Worm (Caenorhabditis elegans) whole organism, early embryonic: ENCODE measurements around the gene srh-289.

Experiments used
- F13C5.2 ChIP-seq: sonication (generic microtip); optimal IDR thresholded peaks from 2 replicates; lab custom pipeline; 2017; ENCODE audit warnings: mild to moderate bottlenecking, missing genetic modification characterization, inconsistent platforms, missing compliant biosample characterization
- hnd-1 ChIP-seq: sonication (generic microtip); optimal IDR thresholded peaks from 2 replicates; lab custom pipeline; 2016; ENCODE audit warnings: missing genetic modification characterization, missing compliant biosample characterization
- scrt-1 ChIP-seq: fragments of 200-800 bp; sonication (Bioruptor generic); IDR thresholded peaks from 2 replicates; pipeline ENCODE4 v1.3.6; 2022; ENCODE audit warnings: missing genetic modification characterization, missing compliant biosample characterization

DNA sequence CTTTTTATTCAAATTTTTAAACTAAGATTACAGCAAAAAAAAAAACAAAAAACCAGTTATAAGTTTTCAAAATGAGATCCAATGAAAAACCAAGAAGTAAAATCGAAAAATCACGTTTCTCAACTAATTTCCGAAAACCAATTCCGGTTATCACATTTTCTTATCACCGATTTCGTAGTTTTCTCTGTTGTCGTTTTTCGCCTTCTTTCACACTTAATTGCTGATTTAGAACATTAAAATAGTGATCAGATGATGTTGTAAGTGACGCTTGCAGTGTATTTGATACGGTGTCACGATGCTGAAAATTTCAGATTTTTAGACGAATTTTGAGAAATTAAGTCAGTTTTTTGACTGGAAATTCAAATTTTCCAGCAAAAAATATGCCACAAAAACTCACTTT is 13.6 kb downstream of the srh-289 start:
- no peak for TF ChIP-seq hnd-1 (tag; lab: Kevin White, UChicago)
- no peak for TF ChIP-seq F13C5.2
- TF ChIP-seq scrt-1 = no peak
